Fruit fly (Drosophila melanogaster): Measurements from ENCODE around the gene f.

The f gene

dm6 chrX:17297070-17297689, 64.4 kb downstream of the f start (continued):
- TF ChIP-seq Neu2 (GFP tag; optimal IDR thresholded peaks at IDR 0.05; ENCODE audit: borderline replicate concordance), result no peak
- no peak for TF ChIP-seq CG9797 (GFP tag; optimal IDR thresholded peaks at IDR 0.05)
- no peak for TF ChIP-seq Taf1 (GFP tag; IDR thresholded peaks at IDR 0.05)
- no peak for TF ChIP-seq ash1 (GFP tag; optimal IDR thresholded peaks at IDR 0.05)
- no peak for TF ChIP-seq HLH3B (GFP tag; IDR thresholded peaks at IDR 0.05)
- peak; percentile 51 for TF ChIP-seq CG1529 (GFP tag; optimal IDR thresholded peaks at IDR 0.05)
- TF ChIP-seq ftz-f1 (GFP tag; optimal IDR thresholded peaks at IDR 0.05), result no peak
- peak; percentile 33 for TF ChIP-seq CG12219 (GFP tag; optimal IDR thresholded peaks at IDR 0.05)
- peak in 1 of 3 experiments; percentile 37 for TF ChIP-seq lola (GFP tag; optimal IDR thresholded peaks at IDR 0.05)
- no peak for TF ChIP-seq Lim3 (GFP tag; IDR thresholded peaks at IDR 0.05)
- peak; percentile 10 for TF ChIP-seq Abd-B (GFP tag; optimal IDR thresholded peaks at IDR 0.05)
- peak; percentile 42 for TF ChIP-seq nerfin-1 (tag; optimal IDR thresholded peaks at IDR 0.05)
- TF ChIP-seq bigmax (GFP tag; optimal IDR thresholded peaks at IDR 0.05), result no peak
- peak in 1 of 2 experiments; percentile 63 for TF ChIP-seq bsh (GFP tag; optimal IDR thresholded peaks at IDR 0.05)
- TF ChIP-seq TFAM (GFP tag; optimal IDR thresholded peaks at IDR 0.05), result no peak
- peak; percentile 2 for TF ChIP-seq CG12236 (GFP tag; optimal IDR thresholded peaks at IDR 0.05)
- no peak for TF ChIP-seq peb (GFP tag; IDR thresholded peaks at IDR 0.05)
- peak; percentile 73 for TF ChIP-seq CG1603 (tag; optimal IDR thresholded peaks at IDR 0.05)
- TF ChIP-seq vvl (GFP tag; IDR thresholded peaks at IDR 0.05), result 0 out of 2 replicates have a peak, but pooled peaks have one; percentile 45
- no peak for TF ChIP-seq Fer1 (GFP tag; optimal IDR thresholded peaks at IDR 0.05)
- TF ChIP-seq dpn (GFP tag; optimal IDR thresholded peaks at IDR 0.05), result peak in 1 of 2 experiments; percentile 30
- peak; percentile 57 for TF ChIP-seq nmo (GFP tag; optimal IDR thresholded peaks at IDR 0.05)
- peak; percentile 8 for TF ChIP-seq CG6654 (GFP tag; optimal IDR thresholded peaks at IDR 0.05)
- no peak for TF ChIP-seq Aef1 (GFP tag; IDR thresholded peaks at IDR 0.05)
- no peak for TF ChIP-seq CG34422 (GFP tag; IDR thresholded peaks at IDR 0.05)
- TF ChIP-seq CG6175 (GFP tag; IDR thresholded peaks at IDR 0.05), result no peak
- no peak for TF ChIP-seq CG8478 (optimal IDR thresholded peaks at IDR 0.05)
- peak; percentile 31 for TF ChIP-seq CG18619 (GFP tag; optimal IDR thresholded peaks at IDR 0.05)
- no peak for TF ChIP-seq Dbx (GFP tag; IDR thresholded peaks at IDR 0.05)
- TF ChIP-seq CG14965 (GFP tag; optimal IDR thresholded peaks at IDR 0.05; ENCODE audit: borderline replicate concordance), result no peak
- no peak for TF ChIP-seq H15 (GFP tag; IDR thresholded peaks at IDR 0.05)
- no peak for TF ChIP-seq psq (GFP tag; optimal IDR thresholded peaks at IDR 0.05)
- no peak for TF ChIP-seq kay (GFP tag; optimal IDR thresholded peaks at IDR 0.05)
- TF ChIP-seq z (GFP tag; IDR thresholded peaks at IDR 0.05), result no peak
- TF ChIP-seq CG10565 (GFP tag; optimal IDR thresholded peaks at IDR 0.05), result no peak
- no peak for TF ChIP-seq CG4328 (GFP tag; optimal IDR thresholded peaks at IDR 0.05)
- TF ChIP-seq nom (GFP tag; optimal IDR thresholded peaks at IDR 0.05), result no peak
- no peak for TF ChIP-seq ham (GFP tag; IDR thresholded peaks at IDR 0.05)
- TF ChIP-seq CG10654 (GFP tag; optimal IDR thresholded peaks at IDR 0.05), result no peak
- TF ChIP-seq Dek (tag; optimal IDR thresholded peaks at IDR 0.05), result no peak
- TF ChIP-seq insv (GFP tag; optimal IDR thresholded peaks at IDR 0.05), result no peak
- no peak for TF ChIP-seq pho (GFP tag; optimal IDR thresholded peaks at IDR 0.05)
- TF ChIP-seq fd3F (GFP tag; optimal IDR thresholded peaks at IDR 0.05), result no peak
- TF ChIP-seq CG4820 (GFP tag; optimal IDR thresholded peaks at IDR 0.05), result peak; percentile 5
- no peak for TF ChIP-seq Ets97D (GFP tag; optimal IDR thresholded peaks at IDR 0.05)
- peak; percentile 42 for TF ChIP-seq NC2β (GFP tag; optimal IDR thresholded peaks at IDR 0.05)
- no peak; the same call in 2 of the 3 replicates for TF ChIP-seq CG17361 (GFP tag; IDR thresholded peaks at IDR 0.05)
- peak; percentile 86 for TF ChIP-seq Blimp-1 (GFP tag; optimal IDR thresholded peaks at IDR 0.05)
- peak; percentile 15 for TF ChIP-seq CG8089 (GFP tag; optimal IDR thresholded peaks at IDR 0.05)
- TF ChIP-seq Ssrp (tag; optimal IDR thresholded peaks at IDR 0.05), result peak; percentile 41
- no peak for TF ChIP-seq CG31224 (GFP tag; IDR thresholded peaks at IDR 0.05)

All from whole organism, embryonic.